Worm (Caenorhabditis elegans) whole organism, L4 larva: ENCODE results near the gene mrps-35.
A peak's percentile ranks its signal among the peaks of the same experiment; 100 is the strongest.

Source experiments
- Y5F2A.4 ChIP-seq: fragments of 200-800 bp; sonication (Bioruptor generic); optimal IDR thresholded peaks from 2 replicates; lab custom pipeline; 2018; ENCODE audit warnings: mild to moderate bottlenecking, missing genetic modification characterization, missing compliant biosample characterization
- aha-1 ChIP-seq: fragments of 150-350 bp; peaks from one replicate; lab custom pipeline; 2014; ENCODE audit warnings: missing biosample characterization, missing genetic modification characterization
- ceh-28 ChIP-seq: fragments of 150-350 bp; optimal IDR thresholded peaks from 2 replicates; lab custom pipeline; 2014; ENCODE audit warnings: missing biosample characterization, missing genetic modification reagents, missing genetic modification characterization
- dmd-8 ChIP-seq: fragments of 200-800 bp; sonication (Bioruptor generic); IDR thresholded peaks from 2 replicates; pipeline ENCODE4 v1.3.6; 2022; ENCODE audit warnings: missing genetic modification characterization, missing compliant biosample characterization
- mxl-3 ChIP-seq: fragments of 200-800 bp; sonication (Bioruptor generic); optimal IDR thresholded peaks from 2 replicates; lab custom pipeline; 2018; ENCODE audit warnings: mild to moderate bottlenecking, missing genetic modification characterization, missing compliant biosample characterization
- nhr-77 ChIP-seq: fragments of 150-350 bp; optimal IDR thresholded peaks from 2 replicates; lab custom pipeline; 2014; ENCODE audit warnings: missing biosample characterization, missing genetic modification characterization
- pha-4 ChIP-seq, 2 experiments: fragments of 150-350 bp in 1 of 2; fragments of 200-800 bp in 1 of 2; sonication (Bioruptor generic) in 1 of 2; IDR thresholded peaks in 1 of 2; optimal IDR thresholded peaks in 1 of 2; 2 replicates each; pipeline versions ENCODE4 v1.3.6 to Lab custom; 2014 to 2022; ENCODE audit warnings: missing genetic modification characterization in 2 of 2, missing genetic modification reagents in 2 of 2, missing biosample characterization in 1 of 2, missing compliant biosample characterization in 1 of 2
- set-16 ChIP-seq: fragments of 200-800 bp; sonication (Bioruptor generic); IDR thresholded peaks from 2 replicates; pipeline ENCODE4 v1.3.6; 2022; ENCODE audit warnings: missing genetic modification reagents, missing genetic modification characterization, missing compliant biosample characterization
- tra-1 ChIP-seq: fragments of 200-800 bp; sonication (Bioruptor generic); IDR thresholded peaks from 2 replicates; pipeline ENCODE4 v1.3.6; 2022; ENCODE audit warnings: missing genetic modification reagents, missing genetic modification characterization, missing compliant biosample characterization
- unc-62 ChIP-seq, 3 experiments: fragments of 150-350 bp in 1 of 3; sonication (generic microtip); optimal IDR thresholded peaks in 2 of 3; peaks in 1 of 3; 1 replicate in 1 of 3; 2 replicates in 2 of 3; lab custom pipeline; 2014 to 2017; ENCODE audit warnings: missing biosample characterization in 3 of 3, missing genetic modification characterization in 3 of 3, missing genetic modification reagents in 3 of 3, missing genotype in 1 of 3
- zip-11 ChIP-seq: fragments of 200-800 bp; sonication (Bioruptor generic); IDR thresholded peaks from 2 replicates; pipeline ENCODE4 v1.3.6; 2022; ENCODE audit warnings: missing genetic modification characterization, missing compliant biosample characterization

DNA sequence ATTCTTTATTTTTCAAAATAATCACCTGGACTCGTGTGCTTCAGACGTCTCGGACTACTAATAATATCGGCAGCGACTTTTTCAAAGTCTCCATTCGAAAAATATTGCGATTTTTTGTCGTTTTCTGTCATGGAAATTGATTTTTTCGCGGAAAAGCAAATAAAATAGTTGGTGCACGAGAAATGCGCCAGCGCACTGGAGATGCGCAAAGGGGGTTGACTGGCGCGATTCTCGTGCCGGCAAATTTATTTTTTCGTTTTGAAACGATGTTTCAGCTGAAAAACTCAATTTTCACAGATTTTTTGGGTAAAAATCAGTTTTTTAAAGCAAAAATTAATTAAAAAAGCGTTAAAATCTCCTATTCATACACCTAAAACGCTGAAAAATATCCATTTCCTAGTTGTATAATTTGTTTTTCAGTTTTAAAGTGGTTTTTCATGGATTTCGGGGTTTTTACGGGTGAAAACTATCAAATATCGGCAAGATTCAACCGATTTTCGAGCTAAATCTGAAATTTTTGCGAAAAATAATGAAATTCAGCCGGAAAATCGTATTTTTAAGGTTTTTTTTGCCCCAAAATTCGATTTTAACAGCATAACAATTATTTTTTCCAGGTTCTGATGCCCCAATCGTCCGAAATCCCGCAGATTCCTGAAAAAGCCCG is 9.3 kb downstream of the mrps-35 start, which contains the start of the genes reps-1 and Y39B6A.37:
- TF ChIP-seq unc-62 (GFP tag; optimal IDR thresholded peaks at IDR 0.05 in 1 of 2; lab: Kevin White, UChicago) (no peak), unc-62 (tag; optimal IDR thresholded peaks at IDR 0.05; lab: Kevin White, UChicago) (no peak), Y5F2A.4 (GFP tag; lab: Kevin White, UChicago) (no peak), aha-1 (tag; lab: Kevin White, UChicago) (peak; percentile 68), ceh-28 (tag; lab: Kevin White, UChicago) (no peak), nhr-77 (tag; lab: Kevin White, UChicago) (peak; percentile 44), set-16 (no peak), zip-11 (GFP tag; lab: Robert Waterston, UW) (no peak), dmd-8 (no peak), pha-4 (GFP tag; IDR thresholded peaks at IDR 0.05; lab: Robert Waterston, UW) (peak; percentile 38; the same call in 1 of the 2 replicates), pha-4 (tag; optimal IDR thresholded peaks at IDR 0.05; lab: Kevin White, UChicago) (no peak), tra-1 (GFP tag; lab: Robert Waterston, UW) (0 out of 2 replicates have a peak, but pooled peaks have one; percentile 47), mxl-3 (no peak)
